Worm (Caenorhabditis elegans): ENCODE measurements around the gene best-17.

best-17 gene

ce11 chrIII:623754-624153 is 14.3 kb upstream of the best-17 start (continued):
- peak; percentile 86 for TF ChIP-seq ceh-20 (GFP tag; IDR thresholded peaks at IDR 0.05)
- TF ChIP-seq dpl-1 (GFP tag; optimal IDR thresholded peaks at IDR 0.05): peak; percentile 51
- TF ChIP-seq zip-2 (tag; optimal IDR thresholded peaks at IDR 0.05): no peak
- TF ChIP-seq ces-1 (GFP tag; optimal IDR thresholded peaks at IDR 0.05): no peak
- peak; percentile 99 for TF ChIP-seq dve-1 (tag; optimal IDR thresholded peaks at IDR 0.05; ENCODE audit: insufficient read depth)
- 0 out of 2 replicates have a peak, but pooled peaks have one; percentile 59 for TF ChIP-seq ctbp-1 (GFP tag; IDR thresholded peaks at IDR 0.05)
- TF ChIP-seq mdt-29 (GFP tag; IDR thresholded peaks at IDR 0.05): no peak
- peak; percentile 78 for TF ChIP-seq pha-4 (GFP tag; IDR thresholded peaks at IDR 0.05)
- TF ChIP-seq pha-4 (tag; optimal IDR thresholded peaks at IDR 0.05): no peak
- no peak for TF ChIP-seq F44E2.7 (GFP tag; IDR thresholded peaks at IDR 0.05)
- peak; percentile 58; the same call in 1 of the 2 replicates for TF ChIP-seq madf-9 (GFP tag; conservative IDR thresholded peaks at IDR 0.05)
- TF ChIP-seq nhr-111 (GFP tag; optimal IDR thresholded peaks at IDR 0.05): no peak
- TF ChIP-seq daf-16 (GFP tag; optimal IDR thresholded peaks at IDR 0.05): peak; percentile 38 to 55
- TF ChIP-seq daf-16 (tag; optimal IDR thresholded peaks at IDR 0.05): peak; percentile 95
- no peak for TF ChIP-seq sdz-12 (GFP tag; optimal IDR thresholded peaks at IDR 0.05)
- TF ChIP-seq daf-19 (GFP tag; conservative IDR thresholded peaks at IDR 0.05): no peak
- peak; percentile 98 for TF ChIP-seq nhr-28 (tag; optimal IDR thresholded peaks at IDR 0.05)
- TF ChIP-seq T26A8.4 (GFP tag; IDR thresholded peaks at IDR 0.05): peak; percentile 66; the same call in 1 of the 2 replicates
- TF ChIP-seq ztf-11 (tag; optimal IDR thresholded peaks at IDR 0.05): no peak
- no peak for TF ChIP-seq Y75B8A.6 (GFP tag; IDR thresholded peaks at IDR 0.05)
- TF ChIP-seq php-3 (GFP tag; IDR thresholded peaks at IDR 0.05): peak; percentile 93
- peak; percentile 7 for TF ChIP-seq F37D6.2 (tag; optimal IDR thresholded peaks at IDR 0.05)
- TF ChIP-seq ceh-32 (tag; optimal IDR thresholded peaks at IDR 0.05; ENCODE audit: poor library complexity): no peak
- TF ChIP-seq F26F4.8 (GFP tag; conservative IDR thresholded peaks at IDR 0.05): no peak
- no peak for TF ChIP-seq ZK546.5 (tag; optimal IDR thresholded peaks at IDR 0.05)
- TF ChIP-seq lin-29 (GFP tag; IDR thresholded peaks at IDR 0.05): no peak
- TF ChIP-seq Y105C5A.15 (GFP tag; IDR thresholded peaks at IDR 0.05): no peak
- TF ChIP-seq duxl-1 (tag; optimal IDR thresholded peaks at IDR 0.05; ENCODE audit: poor library complexity): peak; percentile 42
- TF ChIP-seq ceh-82 (tag; optimal IDR thresholded peaks at IDR 0.05): no peak
- TF ChIP-seq R02D3.7 (tag; optimal IDR thresholded peaks at IDR 0.05): no peak
- TF ChIP-seq D1046.2 (GFP tag; IDR thresholded peaks at IDR 0.05): no peak
- no peak for TF ChIP-seq tag-97 (GFP tag; IDR thresholded peaks at IDR 0.05)
- TF ChIP-seq lir-3 (tag; optimal IDR thresholded peaks at IDR 0.05): no peak
- TF ChIP-seq nhr-237 (tag; optimal IDR thresholded peaks at IDR 0.05): no peak
- TF ChIP-seq mxl-3 (GFP tag; optimal IDR thresholded peaks at IDR 0.05): peak; percentile 98
- peak; percentile 65 for TF ChIP-seq lin-38 (GFP tag; IDR thresholded peaks at IDR 0.05)
- no peak for TF ChIP-seq mxl-2 (GFP tag; conservative IDR thresholded peaks at IDR 0.05)
- TF ChIP-seq spr-3 (GFP tag; optimal IDR thresholded peaks at IDR 0.05): no peak
- TF ChIP-seq gei-8 (GFP tag; optimal IDR thresholded peaks at IDR 0.05): peak; percentile 63
- peak in 1 of 2 experiments; percentile 81 for TF ChIP-seq hif-1 (tag; optimal IDR thresholded peaks at IDR 0.05)
- peak; percentile 26 for TF ChIP-seq egl-27 (tag; optimal IDR thresholded peaks at IDR 0.05)
- 0 out of 2 replicates have a peak, but pooled peaks have one; percentile 31 for TF ChIP-seq saeg-2 (GFP tag; IDR thresholded peaks at IDR 0.05)
- TF ChIP-seq Y48G9A.11 (GFP tag; IDR thresholded peaks at IDR 0.05): no peak
- no peak for TF ChIP-seq ceh-28 (tag; optimal IDR thresholded peaks at IDR 0.05)
- TF ChIP-seq ceh-62 (tag; optimal IDR thresholded peaks at IDR 0.05): no peak
- peak; percentile 65 for TF ChIP-seq mes-2 (tag; optimal IDR thresholded peaks at IDR 0.05; ENCODE audit: poor library complexity, severe bottlenecking)
- no peak for TF ChIP-seq ceh-44 (GFP tag; IDR thresholded peaks at IDR 0.05)
- peak; percentile 97 for TF ChIP-seq pqm-1 (tag; optimal IDR thresholded peaks at IDR 0.05)
- TF ChIP-seq aly-2 (tag; optimal IDR thresholded peaks at IDR 0.05): no peak
- peak; percentile 53 for TF ChIP-seq spr-1 (tag; optimal IDR thresholded peaks at IDR 0.05)
- peak; percentile 78 for TF ChIP-seq nhr-102 (tag; optimal IDR thresholded peaks at IDR 0.05)
- TF ChIP-seq nhr-10 (tag; optimal IDR thresholded peaks at IDR 0.05): no peak
